Worm (Caenorhabditis elegans) whole organism, L4 larva: Measurements from ENCODE around the gene nhr-164.

Experiments used
- F10B5.3 ChIP-seq: sonication (generic microtip); optimal IDR thresholded peaks from 2 replicates; lab custom pipeline; 2016; ENCODE audit warnings: mild to moderate bottlenecking, missing genetic modification characterization, missing compliant biosample characterization
- F26F4.8 ChIP-seq: fragments of 200-800 bp; sonication (Bioruptor generic); conservative IDR thresholded peaks from 2 replicates; pipeline ENCODE4 v1.3.6; 2022; ENCODE audit warnings: missing genetic modification characterization, missing compliant biosample characterization
- F37D6.2 ChIP-seq: sonication (generic microtip); optimal IDR thresholded peaks from 2 replicates; lab custom pipeline; 2016; ENCODE audit warnings: mild to moderate bottlenecking, missing genetic modification characterization, missing compliant biosample characterization
- Y105C5A.15 ChIP-seq: fragments of 200-800 bp; sonication (Bioruptor generic); IDR thresholded peaks from 2 replicates; pipeline ENCODE4 v1.3.6; 2022; ENCODE audit warnings: missing genetic modification characterization, missing compliant biosample characterization
- Y75B8A.6 ChIP-seq: fragments of 200-800 bp; sonication (Bioruptor generic); IDR thresholded peaks from 2 replicates; pipeline ENCODE4 v1.3.6; 2022; ENCODE audit warnings: missing genetic modification reagents, missing genetic modification characterization, missing compliant biosample characterization
- ZK337.2 ChIP-seq: fragments of 200-800 bp; sonication (Bioruptor generic); IDR thresholded peaks from 2 replicates; pipeline ENCODE4 v1.3.6; 2022; ENCODE audit warnings: missing genetic modification reagents, missing genetic modification characterization, missing compliant biosample characterization
- aly-2 ChIP-seq: sonication (generic microtip); optimal IDR thresholded peaks from 2 replicates; lab custom pipeline; 2018; ENCODE audit warnings: missing biosample characterization, missing genetic modification characterization
- arid-1 ChIP-seq: fragments of 200-800 bp; sonication (Bioruptor generic); conservative IDR thresholded peaks from 2 replicates; pipeline ENCODE4 v1.3.6; 2022; ENCODE audit warnings: missing genetic modification reagents, missing genetic modification characterization, missing compliant biosample characterization
- ceh-32 ChIP-seq: sonication (generic microtip); optimal IDR thresholded peaks from 2 replicates; lab custom pipeline; 2016; ENCODE audit warnings: mild to moderate bottlenecking, missing genetic modification characterization, missing compliant biosample characterization; ENCODE audit not compliant: poor library complexity
- ceh-82 ChIP-seq: sonication (generic microtip); optimal IDR thresholded peaks from 2 replicates; lab custom pipeline; 2017; ENCODE audit warnings: missing biosample characterization, missing genetic modification characterization
- cey-2 ChIP-seq: sonication (generic microtip); optimal IDR thresholded peaks from 3 replicates; lab custom pipeline; 2017; ENCODE audit warnings: missing genetic modification characterization, mild to moderate bottlenecking, missing compliant biosample characterization, antibody characterized with exemption, borderline replicate concordance; ENCODE audit not compliant: insufficient read depth
- daf-12 ChIP-seq: fragments of 150-350 bp; optimal IDR thresholded peaks from 2 replicates; lab custom pipeline; 2014; ENCODE audit warnings: missing biosample characterization, missing genetic modification reagents, missing genetic modification characterization
- daf-16 ChIP-seq, 3 experiments: sonication (generic microtip); optimal IDR thresholded peaks; 2 replicates each; lab custom pipeline; 2016 to 2017; ENCODE audit warnings: missing genetic modification characterization in 3 of 3, missing genetic modification reagents in 3 of 3, mild to moderate bottlenecking in 2 of 3, missing compliant biosample characterization in 2 of 3, missing biosample characterization in 1 of 3, moderate library complexity in 1 of 3
- daf-19 ChIP-seq: fragments of 200-800 bp; sonication (Bioruptor generic); conservative IDR thresholded peaks from 2 replicates; pipeline ENCODE4 v1.3.6; 2022; ENCODE audit warnings: missing genetic modification characterization, missing compliant biosample characterization
- dpl-1 ChIP-seq: fragments of 150-350 bp; optimal IDR thresholded peaks from 2 replicates; lab custom pipeline; 2014; ENCODE audit warnings: missing biosample characterization, missing genetic modification reagents, missing genetic modification characterization
- duxl-1 ChIP-seq: sonication (generic microtip); optimal IDR thresholded peaks from 2 replicates; lab custom pipeline; 2016; ENCODE audit warnings: mild to moderate bottlenecking, missing genetic modification characterization, moderate library complexity, missing compliant biosample characterization; ENCODE audit not compliant: poor library complexity
- egl-27 ChIP-seq: sonication (generic microtip); optimal IDR thresholded peaks from 3 replicates; lab custom pipeline; 2017; ENCODE audit warnings: missing biosample characterization, missing genetic modification reagents, missing genetic modification characterization
- egl-43 ChIP-seq: fragments of 200-800 bp; sonication (Bioruptor generic); IDR thresholded peaks from 2 replicates; pipeline ENCODE4 v1.3.6; 2022; ENCODE audit warnings: missing genetic modification reagents, missing genetic modification characterization, missing compliant biosample characterization
- fkh-10 ChIP-seq: fragments of 150-350 bp; optimal IDR thresholded peaks from 2 replicates; lab custom pipeline; 2014; ENCODE audit warnings: missing biosample characterization, missing genetic modification reagents, missing genetic modification characterization
- fos-1 ChIP-seq: fragments of 150-350 bp; optimal IDR thresholded peaks from 2 replicates; lab custom pipeline; 2014; ENCODE audit warnings: missing biosample characterization, missing genetic modification characterization
- hif-1 ChIP-seq, 2 experiments: sonication (generic microtip); optimal IDR thresholded peaks; 2 replicates each; lab custom pipeline; 2016 to 2017; ENCODE audit warnings: missing compliant biosample characterization in 2 of 2, missing genetic modification characterization in 2 of 2, missing genetic modification reagents in 2 of 2, missing genotype in 2 of 2, mild to moderate bottlenecking in 1 of 2
- jun-1 ChIP-seq: fragments of 150-350 bp; optimal IDR thresholded peaks from 2 replicates; lab custom pipeline; 2014; ENCODE audit warnings: missing biosample characterization, missing genetic modification reagents, missing genetic modification characterization
- lim-7 ChIP-seq: fragments of 200-800 bp; sonication (Bioruptor generic); IDR thresholded peaks from 2 replicates; pipeline ENCODE4 v1.3.6; 2022; ENCODE audit warnings: missing genetic modification characterization, missing compliant biosample characterization
- lin-1 ChIP-seq: fragments of 200-800 bp; sonication (Bioruptor generic); IDR thresholded peaks from 2 replicates; pipeline ENCODE4 v1.3.6; 2022; ENCODE audit warnings: missing genetic modification reagents, missing genetic modification characterization, missing compliant biosample characterization
- lin-29 ChIP-seq: fragments of 200-800 bp; sonication (Bioruptor generic); IDR thresholded peaks from 2 replicates; pipeline ENCODE4 v1.3.6; 2022; ENCODE audit warnings: missing genetic modification reagents, missing genetic modification characterization, missing compliant biosample characterization
- lsy-2 ChIP-seq, 2 experiments: fragments of 150-350 bp in 1 of 2; sonication (generic microtip) in 1 of 2; optimal IDR thresholded peaks; 2 replicates each; lab custom pipeline; 2014 to 2017; ENCODE audit warnings: missing biosample characterization in 2 of 2, missing genetic modification characterization in 2 of 2
- mdt-29 ChIP-seq: fragments of 200-800 bp; sonication (Bioruptor generic); IDR thresholded peaks from 2 replicates; pipeline ENCODE4 v1.3.6; 2022; ENCODE audit warnings: missing genetic modification reagents, missing genetic modification characterization, missing compliant biosample characterization
- mep-1 ChIP-seq: fragments of 150-350 bp; sonication (generic microtip); optimal IDR thresholded peaks from 3 replicates; lab custom pipeline; 2014; ENCODE audit warnings: missing biosample characterization, missing genetic modification characterization
- nhr-102 ChIP-seq: sonication (generic microtip); optimal IDR thresholded peaks from 2 replicates; lab custom pipeline; 2016; ENCODE audit warnings: mild to moderate bottlenecking, missing genetic modification characterization, moderate library complexity, missing compliant biosample characterization
- nhr-111 ChIP-seq: fragments of 200-800 bp; sonication (Bioruptor generic); optimal IDR thresholded peaks from 2 replicates; lab custom pipeline; 2018; ENCODE audit warnings: mild to moderate bottlenecking, missing genetic modification characterization, missing compliant biosample characterization
- nhr-237 ChIP-seq: sonication (generic microtip); optimal IDR thresholded peaks from 2 replicates; lab custom pipeline; 2017; ENCODE audit warnings: missing biosample characterization, missing genetic modification characterization
- nhr-28 ChIP-seq: fragments of 150-350 bp; optimal IDR thresholded peaks from 2 replicates; lab custom pipeline; 2014; ENCODE audit warnings: missing biosample characterization, missing genetic modification characterization
- nhr-41 ChIP-seq: fragments of 200-800 bp; sonication (Bioruptor generic); IDR thresholded peaks from 2 replicates; pipeline ENCODE4 v1.3.6; 2022; ENCODE audit warnings: missing genetic modification reagents, missing genetic modification characterization, missing compliant biosample characterization
- nhr-77 ChIP-seq: fragments of 150-350 bp; optimal IDR thresholded peaks from 2 replicates; lab custom pipeline; 2014; ENCODE audit warnings: missing biosample characterization, missing genetic modification characterization
- php-3 ChIP-seq: fragments of 200-800 bp; sonication (Bioruptor generic); IDR thresholded peaks from 2 replicates; pipeline ENCODE4 v1.3.6; 2022; ENCODE audit warnings: missing genetic modification reagents, missing genetic modification characterization, missing compliant biosample characterization
- pqm-1 ChIP-seq: sonication (generic microtip); optimal IDR thresholded peaks from 2 replicates; lab custom pipeline; 2017; ENCODE audit warnings: missing biosample characterization, missing genetic modification characterization
- rbr-2 ChIP-seq: sonication (generic microtip); optimal IDR thresholded peaks from 2 replicates; lab custom pipeline; 2016; ENCODE audit warnings: missing genotype, missing genetic modification characterization, missing compliant biosample characterization
- saeg-2 ChIP-seq: fragments of 200-800 bp; sonication (Bioruptor generic); IDR thresholded peaks from 2 replicates; pipeline ENCODE4 v1.3.6; 2022; ENCODE audit warnings: missing genetic modification reagents, missing genetic modification characterization, missing compliant biosample characterization
- sdz-12 ChIP-seq: fragments of 200-800 bp; sonication (Bioruptor generic); optimal IDR thresholded peaks from 2 replicates; lab custom pipeline; 2018; ENCODE audit warnings: mild to moderate bottlenecking, missing genetic modification characterization, missing compliant biosample characterization
- snpc-1.2 ChIP-seq: fragments of 200-800 bp; sonication (Bioruptor generic); IDR thresholded peaks from 2 replicates; pipeline ENCODE4 v1.3.6; 2022; ENCODE audit warnings: missing genetic modification reagents, missing genetic modification characterization, missing compliant biosample characterization
- snpc-4 ChIP-seq: fragments of 150-350 bp; optimal IDR thresholded peaks from 2 replicates; lab custom pipeline; 2014; ENCODE audit warnings: missing biosample characterization, missing genetic modification characterization
- spr-3 ChIP-seq: fragments of 200-800 bp; sonication (Bioruptor generic); optimal IDR thresholded peaks from 2 replicates; lab custom pipeline; 2018; ENCODE audit warnings: mild to moderate bottlenecking, missing genetic modification characterization, missing compliant biosample characterization
- tag-97 ChIP-seq: fragments of 200-800 bp; sonication (Bioruptor generic); IDR thresholded peaks from 2 replicates; pipeline ENCODE4 v1.3.6; 2022; ENCODE audit warnings: missing genetic modification characterization, missing compliant biosample characterization
- unc-39 ChIP-seq: sonication (generic microtip); optimal IDR thresholded peaks from 2 replicates; lab custom pipeline; 2017; ENCODE audit warnings: missing biosample characterization, missing genetic modification characterization
- unc-62 ChIP-seq, 3 experiments: fragments of 150-350 bp in 1 of 3; sonication (generic microtip); optimal IDR thresholded peaks in 2 of 3; peaks in 1 of 3; 1 replicate in 1 of 3; 2 replicates in 2 of 3; lab custom pipeline; 2014 to 2017; ENCODE audit warnings: missing biosample characterization in 3 of 3, missing genetic modification characterization in 3 of 3, missing genetic modification reagents in 3 of 3, missing genotype in 1 of 3
- vab-7 ChIP-seq: fragments of 200-800 bp; sonication (Bioruptor generic); IDR thresholded peaks from 2 replicates; pipeline ENCODE4 v1.3.6; 2022; ENCODE audit warnings: missing genetic modification reagents, missing genetic modification characterization, missing compliant biosample characterization
- zag-1 ChIP-seq: fragments of 150-350 bp; optimal IDR thresholded peaks from 2 replicates; lab custom pipeline; 2014; ENCODE audit warnings: missing biosample characterization, missing genetic modification characterization
- zip-2 ChIP-seq: fragments of 150-350 bp; optimal IDR thresholded peaks from 2 replicates; lab custom pipeline; 2014; ENCODE audit warnings: missing biosample characterization, missing genetic modification characterization
- ztf-7 ChIP-seq: fragments of 150-350 bp; optimal IDR thresholded peaks from 2 replicates; lab custom pipeline; 2014; ENCODE audit warnings: missing biosample characterization, missing genetic modification characterization

Gene nhr-164

ce11 chrV:15190903-15191302, 44.7 kb downstream of the nhr-164 start, which contains the start of gene Y75B12B.11 (continued):
- TF ChIP-seq F10B5.3 (peak; percentile 85), egl-27 (no peak), dpl-1 (GFP tag; lab: Kevin White, UChicago) (peak; percentile 68), ztf-7 (tag; lab: Kevin White, UChicago) (peak; percentile 42), daf-12 (no peak), mep-1 (peak; percentile 92), unc-62 (GFP tag; optimal IDR thresholded peaks at IDR 0.05 in 1 of 2; lab: Kevin White, UChicago) (no peak), unc-62 (tag; optimal IDR thresholded peaks at IDR 0.05; lab: Kevin White, UChicago) (no peak), cey-2 (tag; lab: Kevin White, UChicago) (no peak), daf-19 (peak; percentile 90), saeg-2 (GFP tag; lab: Robert Waterston, UW) (peak; percentile 92), Y75B8A.6 (GFP tag; lab: Robert Waterston, UW) (peak; percentile 83; the same call in 1 of the 2 replicates), Y105C5A.15 (GFP tag; lab: Robert Waterston, UW) (peak; percentile 94), vab-7 (GFP tag; lab: Robert Waterston, UW) (peak; percentile 98), nhr-102 (peak; percentile 93), zip-2 (tag; lab: Kevin White, UChicago) (peak; percentile 45), php-3 (GFP tag; lab: Robert Waterston, UW) (peak; percentile 93), nhr-237 (tag; lab: Kevin White, UChicago) (no peak), hif-1 (tag; optimal IDR thresholded peaks at IDR 0.05; lab: Kevin White, UChicago) (peak; percentile 39 to 66), F26F4.8 (GFP tag; lab: Robert Waterston, UW) (peak; percentile 99), snpc-1.2 (GFP tag; lab: Robert Waterston, UW) (peak; percentile 94), arid-1 (peak; percentile 97), nhr-77 (tag; lab: Kevin White, UChicago) (peak; percentile 58), duxl-1 (peak; percentile 84), unc-39 (tag; lab: Kevin White, UChicago) (no peak), nhr-111 (peak; percentile 98), tag-97 (GFP tag; lab: Robert Waterston, UW) (no peak), fkh-10 (GFP tag; lab: Kevin White, UChicago) (no peak), jun-1 (peak; percentile 57), mdt-29 (GFP tag; lab: Robert Waterston, UW) (peak; percentile 79), lin-1 (GFP tag; lab: Robert Waterston, UW) (peak; percentile 96), daf-16 (GFP tag; optimal IDR thresholded peaks at IDR 0.05; lab: Kevin White, UChicago) (peak; percentile 88 to 98), daf-16 (tag; optimal IDR thresholded peaks at IDR 0.05; lab: Kevin White, UChicago) (peak; percentile 84), lsy-2 (tag; optimal IDR thresholded peaks at IDR 0.05; lab: Kevin White, UChicago) (peak in 1 of 2 experiments; percentile 79), ZK337.2 (GFP tag; lab: Robert Waterston, UW) (peak; percentile 89)
- TF ChIP-seq, all 104 proteins: peak for 81

- TF ChIP-seq aly-2 (tag; lab: Kevin White, UChicago) (no peak), snpc-1.2 (GFP tag; lab: Robert Waterston, UW) (peak; percentile 28; the same call in 1 of the 2 replicates), pqm-1 (tag; lab: Kevin White, UChicago) (no peak), snpc-4 (tag; lab: Kevin White, UChicago) (no peak), zip-2 (tag; lab: Kevin White, UChicago) (no peak), egl-27 (no peak), lin-1 (GFP tag; lab: Robert Waterston, UW) (no peak), zag-1 (no peak), mdt-29 (GFP tag; lab: Robert Waterston, UW) (0 out of 2 replicates have a peak, but pooled peaks have one; percentile 20), rbr-2 (peak; percentile 81), unc-62 (GFP tag; optimal IDR thresholded peaks at IDR 0.05 in 1 of 2; lab: Kevin White, UChicago) (peak in 1 of 2 experiments; percentile 85), unc-62 (tag; optimal IDR thresholded peaks at IDR 0.05; lab: Kevin White, UChicago) (no peak), fkh-10 (GFP tag; lab: Kevin White, UChicago) (peak; percentile 81), egl-43 (GFP tag; lab: Robert Waterston, UW) (no peak), ceh-32 (tag; lab: Kevin White, UChicago) (no peak), lsy-2 (tag; optimal IDR thresholded peaks at IDR 0.05; lab: Kevin White, UChicago) (peak; percentile 32 to 94), nhr-41 (GFP tag; lab: Robert Waterston, UW) (no peak), ceh-82 (tag; lab: Kevin White, UChicago) (no peak), fos-1 (no peak), lin-29 (GFP tag; lab: Robert Waterston, UW) (no peak), spr-3 (no peak), mep-1 (peak; percentile 86), sdz-12 (GFP tag; lab: Kevin White, UChicago) (no peak), F37D6.2 (peak; percentile 45), lim-7 (GFP tag; lab: Robert Waterston, UW) (no peak), nhr-28 (tag; lab: Kevin White, UChicago) (peak; percentile 59)
These were observed 46.0 kb downstream of the nhr-164 start, which contains the start of gene cyn-3 for ce11 chrV:15189567-15189966. TSS of gene cyn-3 (plus strand) at chrV:15189927.
